Fruit fly (Drosophila melanogaster): Measurements from ENCODE around the gene Cdc45.

- TF ChIP-seq CG14711 (tag; optimal IDR thresholded peaks at IDR 0.05) (no peak), Mnt (GFP tag; optimal IDR thresholded peaks at IDR 0.05) (no peak), CG7101 (tag; optimal IDR thresholded peaks at IDR 0.05) (no peak), pad (GFP tag; optimal IDR thresholded peaks at IDR 0.05) (peak; percentile 12), CG1620 (GFP tag; optimal IDR thresholded peaks at IDR 0.05) (peak; percentile 13), CG11617 (GFP tag; optimal IDR thresholded peaks at IDR 0.05) (no peak), CG7045 (GFP tag; optimal IDR thresholded peaks at IDR 0.05) (no peak), toe (GFP tag; optimal IDR thresholded peaks at IDR 0.05) (no peak), Crg-1 (GFP tag; optimal IDR thresholded peaks at IDR 0.05) (no peak), CG12768 (GFP tag; optimal IDR thresholded peaks at IDR 0.05) (peak; percentile 53), bab1 (GFP tag; optimal IDR thresholded peaks at IDR 0.05) (no peak)
These were observed 840 bp upstream of the Cdc45 start, which contains the start of gene CG14630 for dm6 chrX:1031196-1031595.
